Worm (Caenorhabditis elegans) whole organism, early embryonic: ENCODE results near the gene skr-19.
A peak's percentile ranks its signal among the peaks of the same experiment; 100 is the strongest.

ENCODE experiments used
- B0310.2 ChIP-seq: sonication (generic microtip); optimal IDR thresholded peaks from 2 replicates; lab custom pipeline; 2016; ENCODE audit warnings: mild to moderate bottlenecking, missing genetic modification characterization, missing compliant biosample characterization
- F13C5.2 ChIP-seq: sonication (generic microtip); optimal IDR thresholded peaks from 2 replicates; lab custom pipeline; 2017; ENCODE audit warnings: mild to moderate bottlenecking, missing genetic modification characterization, inconsistent platforms, missing compliant biosample characterization
- aly-1 ChIP-seq: sonication (generic microtip); optimal IDR thresholded peaks from 2 replicates; lab custom pipeline; 2016; ENCODE audit warnings: missing genetic modification characterization, missing compliant biosample characterization
- ama-1 ChIP-seq: fragments of 150-350 bp; optimal IDR thresholded peaks from 2 replicates; lab custom pipeline; 2014
- ceh-13 ChIP-seq: fragments of 200-800 bp; sonication (Bioruptor generic); optimal IDR thresholded peaks from 2 replicates; lab custom pipeline; 2018; ENCODE audit warnings: mild to moderate bottlenecking, missing genetic modification characterization, missing compliant biosample characterization
- ceh-36 ChIP-seq: sonication (generic microtip); optimal IDR thresholded peaks from 2 replicates; lab custom pipeline; 2016; ENCODE audit warnings: missing genetic modification characterization, inconsistent platforms, missing compliant biosample characterization
- ets-7 ChIP-seq: sonication (generic microtip); optimal IDR thresholded peaks from 2 replicates; lab custom pipeline; 2016; ENCODE audit warnings: missing genotype, missing genetic modification characterization, missing compliant biosample characterization
- flt-1 ChIP-seq: fragments of 200-800 bp; sonication (Bioruptor generic); IDR thresholded peaks from 2 replicates; pipeline ENCODE4 v1.3.6; 2022; ENCODE audit warnings: missing genetic modification characterization, missing compliant biosample characterization
- hmbx-1 ChIP-seq: sonication (generic microtip); optimal IDR thresholded peaks from 2 replicates; lab custom pipeline; 2016; ENCODE audit warnings: mild to moderate bottlenecking, missing genetic modification characterization, missing compliant biosample characterization
- hmg-4 ChIP-seq: fragments of 200-800 bp; sonication (Bioruptor generic); optimal IDR thresholded peaks from 2 replicates; lab custom pipeline; 2018; ENCODE audit warnings: mild to moderate bottlenecking, missing genetic modification characterization, missing compliant biosample characterization
- hnd-1 ChIP-seq: sonication (generic microtip); optimal IDR thresholded peaks from 2 replicates; lab custom pipeline; 2016; ENCODE audit warnings: missing genetic modification characterization, missing compliant biosample characterization
- pes-1 ChIP-seq: fragments of 200-800 bp; sonication (Bioruptor generic); IDR thresholded peaks from 2 replicates; pipeline ENCODE4 v1.3.6; 2022; ENCODE audit warnings: missing genetic modification reagents, missing genetic modification characterization, missing compliant biosample characterization
- scrt-1 ChIP-seq: fragments of 200-800 bp; sonication (Bioruptor generic); IDR thresholded peaks from 2 replicates; pipeline ENCODE4 v1.3.6; 2022; ENCODE audit warnings: missing genetic modification characterization, missing compliant biosample characterization
- sea-1 ChIP-seq: fragments of 200-800 bp; sonication (Bioruptor generic); conservative IDR thresholded peaks from 2 replicates; pipeline ENCODE4 v1.3.6; 2022; ENCODE audit warnings: missing genetic modification characterization, missing compliant biosample characterization
- tbx-11 ChIP-seq: fragments of 200-800 bp; sonication (Bioruptor generic); IDR thresholded peaks from 2 replicates; pipeline ENCODE4 v1.3.6; 2022; ENCODE audit warnings: missing genetic modification characterization, missing compliant biosample characterization
- tbx-37 ChIP-seq: fragments of 200-800 bp; sonication (Bioruptor generic); conservative IDR thresholded peaks from 2 replicates; pipeline ENCODE4 v1.3.6; 2022; ENCODE audit warnings: missing genetic modification reagents, missing genetic modification characterization, missing compliant biosample characterization
- tra-4 ChIP-seq: sonication (generic microtip); optimal IDR thresholded peaks from 2 replicates; lab custom pipeline; 2017; ENCODE audit warnings: missing genetic modification characterization, missing compliant biosample characterization

The skr-19 gene

ce11 chrX:13251914-13252434, 27.5 kb upstream of the skr-19 start, which contains the start of gene nhr-32:
nhr-32 (plus strand) TSS chrX:13251964.
- TF ChIP-seq hmbx-1 (tag; lab: Kevin White, UChicago) = no peak
- TF ChIP-seq pes-1 (GFP tag; lab: Robert Waterston, UW) = no peak
- no peak for TF ChIP-seq tbx-11
- TF ChIP-seq hnd-1 (tag; lab: Kevin White, UChicago) = no peak
- TF ChIP-seq hmg-4 (GFP tag; lab: Kevin White, UChicago) = no peak
- TF ChIP-seq tra-4 (tag; lab: Kevin White, UChicago) = no peak
- no peak for TF ChIP-seq ceh-13 (GFP tag; lab: Kevin White, UChicago)
- TF ChIP-seq scrt-1 (GFP tag; lab: Robert Waterston, UW) = no peak
- TF ChIP-seq ceh-36 (tag; lab: Kevin White, UChicago) = no peak
- TF ChIP-seq ama-1 (lab: Kevin White, UChicago) = no peak
- TF ChIP-seq tbx-37 = no peak

ce11 chrX:13251354-13251843, 26.9 kb upstream of the skr-19 start:
- TF ChIP-seq hmbx-1 (tag; lab: Kevin White, UChicago) = no peak
- TF ChIP-seq hnd-1 (tag; lab: Kevin White, UChicago) = no peak
- TF ChIP-seq scrt-1 (GFP tag; lab: Robert Waterston, UW) = 0 out of 2 replicates have a peak, but pooled peaks have one; percentile 37
- TF ChIP-seq tbx-37 = 0 out of 2 replicates have a peak, but pooled peaks have one; percentile 35
- TF ChIP-seq hmg-4 (GFP tag; lab: Kevin White, UChicago) = peak; percentile 70
- peak; percentile 29; the same call in 1 of the 2 replicates for TF ChIP-seq flt-1

- TF ChIP-seq tra-4 (tag; lab: Kevin White, UChicago) (no peak), hmg-4 (GFP tag; lab: Kevin White, UChicago) (no peak), flt-1 (no peak), ceh-13 (GFP tag; lab: Kevin White, UChicago) (no peak), sea-1 (no peak), pes-1 (GFP tag; lab: Robert Waterston, UW) (no peak), aly-1 (tag; lab: Kevin White, UChicago) (no peak), ceh-36 (tag; lab: Kevin White, UChicago) (no peak), tbx-11 (no peak), hnd-1 (tag; lab: Kevin White, UChicago) (no peak), tbx-37 (no peak), B0310.2 (tag; lab: Kevin White, UChicago) (no peak), F13C5.2 (no peak)
These were observed 25.7 kb upstream of the skr-19 start for ce11 chrX:13250163-13250562.

- no peak for TF ChIP-seq aly-1 (tag; lab: Kevin White, UChicago)
- TF ChIP-seq scrt-1 (GFP tag; lab: Robert Waterston, UW) = no peak
- TF ChIP-seq B0310.2 (tag; lab: Kevin White, UChicago) = no peak
- TF ChIP-seq ets-7 = no peak
- TF ChIP-seq tbx-11 = no peak
- no peak for TF ChIP-seq hmbx-1 (tag; lab: Kevin White, UChicago)
- TF ChIP-seq pes-1 (GFP tag; lab: Robert Waterston, UW) = no peak
- no peak for TF ChIP-seq ama-1 (lab: Kevin White, UChicago)
- no peak for TF ChIP-seq hnd-1 (tag; lab: Kevin White, UChicago)
- TF ChIP-seq tra-4 (tag; lab: Kevin White, UChicago) = no peak
These were observed 24.6 kb upstream of the skr-19 start for ce11 chrX:13249102-13249501.

ce11 chrX:13248265-13248664, 23.8 kb upstream of the skr-19 start, which contains the start of gene K08H2.7:
K08H2.7 (minus strand) TSS chrX:13248437.
- TF ChIP-seq tra-4 (tag; lab: Kevin White, UChicago) (no peak), tbx-37 (no peak), F13C5.2 (no peak), ets-7 (no peak), hnd-1 (tag; lab: Kevin White, UChicago) (no peak), sea-1 (no peak), scrt-1 (GFP tag; lab: Robert Waterston, UW) (no peak), ceh-13 (GFP tag; lab: Kevin White, UChicago) (no peak), hmg-4 (GFP tag; lab: Kevin White, UChicago) (no peak), flt-1 (no peak), B0310.2 (tag; lab: Kevin White, UChicago) (no peak), ama-1 (lab: Kevin White, UChicago) (no peak), hmbx-1 (tag; lab: Kevin White, UChicago) (no peak), aly-1 (tag; lab: Kevin White, UChicago) (no peak), ceh-36 (tag; lab: Kevin White, UChicago) (no peak), tbx-11 (no peak)

ce11 chrX:13247614-13248013, 23.1 kb upstream of the skr-19 start:
- TF ChIP-seq ceh-13 (GFP tag; lab: Kevin White, UChicago) = no peak
- no peak for TF ChIP-seq tbx-37
- no peak for TF ChIP-seq ama-1 (lab: Kevin White, UChicago)
- TF ChIP-seq hmbx-1 (tag; lab: Kevin White, UChicago) = no peak
- no peak for TF ChIP-seq hmg-4 (GFP tag; lab: Kevin White, UChicago)
- TF ChIP-seq flt-1 = no peak
- no peak for TF ChIP-seq pes-1 (GFP tag; lab: Robert Waterston, UW)
- TF ChIP-seq tra-4 (tag; lab: Kevin White, UChicago) = no peak
- no peak for TF ChIP-seq aly-1 (tag; lab: Kevin White, UChicago)
- TF ChIP-seq sea-1 = no peak
- TF ChIP-seq ets-7 = no peak
- TF ChIP-seq tbx-11 = no peak
- TF ChIP-seq F13C5.2 = no peak
- TF ChIP-seq B0310.2 (tag; lab: Kevin White, UChicago) = no peak
- TF ChIP-seq hnd-1 (tag; lab: Kevin White, UChicago) = no peak
- no peak for TF ChIP-seq scrt-1 (GFP tag; lab: Robert Waterston, UW)
- TF ChIP-seq ceh-36 (tag; lab: Kevin White, UChicago) = no peak

ce11 chrX:13246668-13247358, 22.3 kb upstream of the skr-19 start:
- TF ChIP-seq ama-1 (lab: Kevin White, UChicago) = no peak
- no peak for TF ChIP-seq aly-1 (tag; lab: Kevin White, UChicago)
- TF ChIP-seq tbx-11 = no peak
- no peak for TF ChIP-seq ceh-13 (GFP tag; lab: Kevin White, UChicago)
- no peak for TF ChIP-seq F13C5.2
- TF ChIP-seq ceh-36 (tag; lab: Kevin White, UChicago) = no peak
- no peak for TF ChIP-seq hmg-4 (GFP tag; lab: Kevin White, UChicago)
